In genomic region chrIII:3786427-3786935, ce11 we compare ENCODE assay signal across 3 worm cellular contexts.
TF ChIP-seq lines count a peak whose summit lies in the region.

Gene acy-3 (minus strand): TSS chrIII:3786477.

TF ChIP-seq in whole organism, L2 larva, 48 proteins besides CTCF, POLR2A, EP300 and RAD21 (continued from another document):
- TF ChIP-seq nhr-21 (tag; optimal IDR thresholded peaks at IDR 0.05; lab: Kevin White, UChicago) (peak; percentile 66), F13H6.1 (tag; optimal IDR thresholded peaks at IDR 0.05; lab: Kevin White, UChicago) (peak; percentile 90), crh-2 (tag; optimal IDR thresholded peaks at IDR 0.05; lab: Kevin White, UChicago) (peak; percentile 67), unc-55 (GFP tag; optimal IDR thresholded peaks at IDR 0.05; lab: Kevin White, UChicago) (no peak), unc-39 (tag; optimal IDR thresholded peaks at IDR 0.05; lab: Kevin White, UChicago) (no peak), sma-9 (GFP tag; optimal IDR thresholded peaks at IDR 0.05; lab: Kevin White, UChicago) (peak; percentile 83), sma-9 (tag; optimal IDR thresholded peaks at IDR 0.05; lab: Kevin White, UChicago) (no peak), lin-13 (GFP tag; optimal IDR thresholded peaks at IDR 0.05; lab: Kevin White, UChicago) (peak; percentile 57), fos-1 (tag; optimal IDR thresholded peaks at IDR 0.05; lab: Kevin White, UChicago) (peak; percentile 53), lin-39 (tag; optimal IDR thresholded peaks at IDR 0.05; lab: Kevin White, UChicago) (no peak), R02D3.7 (tag; optimal IDR thresholded peaks at IDR 0.05; lab: Kevin White, UChicago) (no peak), ztf-11 (tag; optimal IDR thresholded peaks at IDR 0.05; lab: Kevin White, UChicago) (no peak), egl-27 (tag; optimal IDR thresholded peaks at IDR 0.05; lab: Kevin White, UChicago) (peak; percentile 25), ZK546.5 (tag; optimal IDR thresholded peaks at IDR 0.05; lab: Kevin White, UChicago) (no peak), ceh-16 (tag; optimal IDR thresholded peaks at IDR 0.05; lab: Kevin White, UChicago) (no peak), peb-1 (tag; optimal IDR thresholded peaks at IDR 0.05; lab: Kevin White, UChicago) (no peak), blmp-1 (tag; optimal IDR thresholded peaks at IDR 0.05; lab: Kevin White, UChicago; ENCODE audit: insufficient read depth) (peak; percentile 44), alr-1 (tag; optimal IDR thresholded peaks at IDR 0.05; lab: Kevin White, UChicago) (no peak), nhr-25 (tag; optimal IDR thresholded peaks at IDR 0.05; lab: Kevin White, UChicago) (peak; percentile 53), elt-1 (tag; optimal IDR thresholded peaks at IDR 0.05; lab: Kevin White, UChicago) (no peak), nhr-12 (tag; optimal IDR thresholded peaks at IDR 0.05; lab: Kevin White, UChicago) (no peak), lin-11 (tag; optimal IDR thresholded peaks at IDR 0.05; lab: Kevin White, UChicago) (no peak), mbf-1 (tag; optimal IDR thresholded peaks at IDR 0.05; lab: Kevin White, UChicago) (no peak), mdl-1 (tag; optimal IDR thresholded peaks at IDR 0.05; lab: Kevin White, UChicago) (peak; percentile 1 to 47), ztf-1 (GFP tag; conservative IDR thresholded peaks at IDR 0.05; lab: Robert Waterston, UW) (no peak)

TF ChIP-seq in whole organism, L4 larva, 104 proteins besides CTCF, POLR2A, EP300 and RAD21 (continued from another document and continues in another):
- TF ChIP-seq daf-12 (tag; optimal IDR thresholded peaks at IDR 0.05; lab: Kevin White, UChicago) = no peak
- TF ChIP-seq sdz-12 (GFP tag; optimal IDR thresholded peaks at IDR 0.05; lab: Kevin White, UChicago) = no peak
- TF ChIP-seq Y5F2A.4 (GFP tag; optimal IDR thresholded peaks at IDR 0.05; lab: Kevin White, UChicago) = no peak
- peak; percentile 67 for TF ChIP-seq dve-1 (tag; optimal IDR thresholded peaks at IDR 0.05; lab: Kevin White, UChicago; ENCODE audit: insufficient read depth)
- TF ChIP-seq spr-3 (GFP tag; optimal IDR thresholded peaks at IDR 0.05; lab: Kevin White, UChicago) = no peak
- no peak for TF ChIP-seq unc-39 (tag; optimal IDR thresholded peaks at IDR 0.05; lab: Kevin White, UChicago)
- no peak for TF ChIP-seq egl-27 (tag; optimal IDR thresholded peaks at IDR 0.05; lab: Kevin White, UChicago)
- TF ChIP-seq F26F4.8 (GFP tag; conservative IDR thresholded peaks at IDR 0.05; lab: Robert Waterston, UW) = no peak
- no peak for TF ChIP-seq nhr-25 (tag; optimal IDR thresholded peaks at IDR 0.05; lab: Kevin White, UChicago; ENCODE audit: borderline replicate concordance, insufficient read depth)
- no peak for TF ChIP-seq snpc-4 (tag; optimal IDR thresholded peaks at IDR 0.05; lab: Kevin White, UChicago)
- peak; percentile 0 for TF ChIP-seq lin-13 (GFP tag; optimal IDR thresholded peaks at IDR 0.05; lab: Kevin White, UChicago)
- peak; percentile 92 for TF ChIP-seq hlh-11 (tag; optimal IDR thresholded peaks at IDR 0.05; lab: Kevin White, UChicago)
- no peak for TF ChIP-seq zag-1 (tag; optimal IDR thresholded peaks at IDR 0.05; lab: Kevin White, UChicago)
- TF ChIP-seq ceh-28 (tag; optimal IDR thresholded peaks at IDR 0.05; lab: Kevin White, UChicago) = no peak
- no peak for TF ChIP-seq tag-97 (GFP tag; IDR thresholded peaks at IDR 0.05; lab: Robert Waterston, UW)
- no peak for TF ChIP-seq attf-4 (tag; optimal IDR thresholded peaks at IDR 0.05; lab: Kevin White, UChicago)
- TF ChIP-seq F10B5.3 (tag; optimal IDR thresholded peaks at IDR 0.05; lab: Kevin White, UChicago) = no peak
- TF ChIP-seq ceh-82 (tag; optimal IDR thresholded peaks at IDR 0.05; lab: Kevin White, UChicago) = no peak
- TF ChIP-seq R02D3.7 (tag; optimal IDR thresholded peaks at IDR 0.05; lab: Kevin White, UChicago) = no peak
- peak; percentile 17 to 45 for TF ChIP-seq lsy-2 (tag; optimal IDR thresholded peaks at IDR 0.05; lab: Kevin White, UChicago)
- no peak for TF ChIP-seq vab-7 (GFP tag; IDR thresholded peaks at IDR 0.05; lab: Robert Waterston, UW)
- peak; percentile 56 for TF ChIP-seq nhr-11 (tag; optimal IDR thresholded peaks at IDR 0.05; lab: Kevin White, UChicago)
- no peak for TF ChIP-seq zfp-3 (GFP tag; conservative IDR thresholded peaks at IDR 0.05; lab: Robert Waterston, UW)
- peak; percentile 72; the same call in 1 of the 2 replicates for TF ChIP-seq egl-43 (GFP tag; IDR thresholded peaks at IDR 0.05; lab: Robert Waterston, UW)
- TF ChIP-seq ama-1 (optimal IDR thresholded peaks at IDR 0.05; lab: Kevin White, UChicago) = no peak
- peak; percentile 29 for TF ChIP-seq nhr-102 (tag; optimal IDR thresholded peaks at IDR 0.05; lab: Kevin White, UChicago)
- no peak for TF ChIP-seq ZK337.2 (GFP tag; IDR thresholded peaks at IDR 0.05; lab: Robert Waterston, UW)
- TF ChIP-seq T20F7.1 (GFP tag; optimal IDR thresholded peaks at IDR 0.05; lab: Kevin White, UChicago) = no peak
- peak; percentile 38 for TF ChIP-seq ztf-7 (tag; optimal IDR thresholded peaks at IDR 0.05; lab: Kevin White, UChicago)
- TF ChIP-seq mxl-2 (GFP tag; conservative IDR thresholded peaks at IDR 0.05; lab: Robert Waterston, UW) = no peak
- TF ChIP-seq daf-8 (GFP tag; IDR thresholded peaks at IDR 0.05; lab: Robert Waterston, UW) = no peak
- TF ChIP-seq php-3 (GFP tag; IDR thresholded peaks at IDR 0.05; lab: Robert Waterston, UW) = no peak
- no peak for TF ChIP-seq ZK546.5 (tag; optimal IDR thresholded peaks at IDR 0.05; lab: Kevin White, UChicago)
- no peak for TF ChIP-seq zip-11 (GFP tag; IDR thresholded peaks at IDR 0.05; lab: Robert Waterston, UW)
- no peak for TF ChIP-seq gei-8 (GFP tag; optimal IDR thresholded peaks at IDR 0.05; lab: Kevin White, UChicago)
- peak; percentile 50 for TF ChIP-seq mes-2 (tag; optimal IDR thresholded peaks at IDR 0.05; lab: Kevin White, UChicago; ENCODE audit: poor library complexity, severe bottlenecking)
- TF ChIP-seq daf-16 (GFP tag; optimal IDR thresholded peaks at IDR 0.05; lab: Kevin White, UChicago) = peak in 1 of 2 experiments; percentile 57
- peak; percentile 32 for TF ChIP-seq daf-16 (tag; optimal IDR thresholded peaks at IDR 0.05; lab: Kevin White, UChicago)
- no peak for TF ChIP-seq lir-3 (tag; optimal IDR thresholded peaks at IDR 0.05; lab: Kevin White, UChicago)
- no peak for TF ChIP-seq dmd-9 (GFP tag; IDR thresholded peaks at IDR 0.05; lab: Robert Waterston, UW)
- TF ChIP-seq mdl-1 (tag; optimal IDR thresholded peaks at IDR 0.05; lab: Kevin White, UChicago) = peak; percentile 78
- peak; percentile 73 for TF ChIP-seq hlh-30 (tag; optimal IDR thresholded peaks at IDR 0.05; lab: Kevin White, UChicago; ENCODE audit: insufficient read depth)
- no peak for TF ChIP-seq cey-2 (tag; optimal IDR thresholded peaks at IDR 0.05; lab: Kevin White, UChicago; ENCODE audit: borderline replicate concordance, insufficient read depth)
- peak; percentile 47; the same call in 1 of the 2 replicates for TF ChIP-seq nhr-41 (GFP tag; IDR thresholded peaks at IDR 0.05; lab: Robert Waterston, UW)
- TF ChIP-seq unc-62 (GFP tag; optimal IDR thresholded peaks at IDR 0.05 in 1 of 2; lab: Kevin White, UChicago) = no peak
- no peak for TF ChIP-seq unc-62 (tag; optimal IDR thresholded peaks at IDR 0.05; lab: Kevin White, UChicago)
- no peak for TF ChIP-seq nhr-10 (tag; optimal IDR thresholded peaks at IDR 0.05; lab: Kevin White, UChicago)
- no peak for TF ChIP-seq nhr-111 (GFP tag; optimal IDR thresholded peaks at IDR 0.05; lab: Kevin White, UChicago)
- TF ChIP-seq duxl-1 (tag; optimal IDR thresholded peaks at IDR 0.05; lab: Kevin White, UChicago; ENCODE audit: poor library complexity) = peak; percentile 66
- TF ChIP-seq madf-5 (GFP tag; IDR thresholded peaks at IDR 0.05; lab: Robert Waterston, UW) = no peak
- TF ChIP-seq dmd-6 (GFP tag; IDR thresholded peaks at IDR 0.05; lab: Robert Waterston, UW) = peak; percentile 28; the same call in 1 of the 2 replicates
- no peak for TF ChIP-seq F37D6.2 (tag; optimal IDR thresholded peaks at IDR 0.05; lab: Kevin White, UChicago)
- no peak for TF ChIP-seq lin-29 (GFP tag; IDR thresholded peaks at IDR 0.05; lab: Robert Waterston, UW)
- no peak for TF ChIP-seq saeg-2 (GFP tag; IDR thresholded peaks at IDR 0.05; lab: Robert Waterston, UW)
- TF ChIP-seq hmg-1.1 (GFP tag; IDR thresholded peaks at IDR 0.05; lab: Robert Waterston, UW) = peak; percentile 69; the same call in 1 of the 2 replicates
- TF ChIP-seq pqm-1 (tag; optimal IDR thresholded peaks at IDR 0.05; lab: Kevin White, UChicago) = peak; percentile 11

TF ChIP-seq in whole organism, late embryonic, 69 proteins besides CTCF, POLR2A, EP300 and RAD21 (continued from another document):
- peak; percentile 73 for TF ChIP-seq rnt-1 (tag; optimal IDR thresholded peaks at IDR 0.05; lab: Kevin White, UChicago)
- TF ChIP-seq gmeb-2 (tag; optimal IDR thresholded peaks at IDR 0.05; lab: Kevin White, UChicago) = peak; percentile 3
- TF ChIP-seq ama-1 (optimal IDR thresholded peaks at IDR 0.05; lab: Kevin White, UChicago) = no peak
